Worm (Caenorhabditis elegans) whole organism, young adult: ENCODE measurements around the gene clec-231.

Source experiments
- F55B11.4 ChIP-seq: sonication (generic microtip); optimal IDR thresholded peaks from 2 replicates; lab custom pipeline; 2016; ENCODE audit warnings: missing compliant biosample characterization, missing genetic modification characterization, borderline replicate concordance; ENCODE audit not compliant: insufficient read depth
- ceh-91 ChIP-seq: fragments of 200-800 bp; sonication (Bioruptor generic); IDR thresholded peaks from 2 replicates; pipeline ENCODE4 v1.3.6; 2022; ENCODE audit warnings: missing genetic modification reagents, missing genetic modification characterization, missing compliant biosample characterization
- dox-1 ChIP-seq: fragments of 200-800 bp; sonication (Bioruptor generic); IDR thresholded peaks from 2 replicates; pipeline ENCODE4 v1.3.6; 2022; ENCODE audit warnings: missing genetic modification reagents, missing genetic modification characterization, missing compliant biosample characterization
- ets-4 ChIP-seq: fragments of 200-800 bp; sonication (Bioruptor generic); optimal IDR thresholded peaks from 2 replicates; lab custom pipeline; 2018; ENCODE audit warnings: mild to moderate bottlenecking, missing genetic modification characterization, missing compliant biosample characterization
- hmg-20 ChIP-seq: fragments of 200-800 bp; sonication (Bioruptor generic); IDR thresholded peaks from 2 replicates; pipeline ENCODE4 v1.3.6; 2022; ENCODE audit warnings: missing genetic modification reagents, missing genetic modification characterization, missing compliant biosample characterization
- lin-54 ChIP-seq: fragments of 200-800 bp; sonication (Bioruptor generic); optimal IDR thresholded peaks from 2 replicates; lab custom pipeline; 2018; ENCODE audit warnings: mild to moderate bottlenecking, missing genetic modification characterization, missing compliant biosample characterization
- nhr-120 ChIP-seq: fragments of 200-800 bp; sonication (Bioruptor generic); IDR thresholded peaks from 2 replicates; pipeline ENCODE4 v1.3.6; 2022; ENCODE audit warnings: missing genetic modification characterization, missing compliant biosample characterization
- rcor-1 ChIP-seq: fragments of 200-800 bp; sonication (Bioruptor generic); IDR thresholded peaks from 2 replicates; pipeline ENCODE4 v1.3.6; 2022; ENCODE audit warnings: missing genetic modification reagents, missing genetic modification characterization, missing compliant biosample characterization
- snpc-1.3 ChIP-seq: sonication (generic microtip); optimal IDR thresholded peaks from 2 replicates; lab custom pipeline; 2017; ENCODE audit warnings: missing genetic modification characterization, mild to moderate bottlenecking, missing compliant biosample characterization, antibody characterized with exemption, moderate library complexity, missing genotype, missing genetic modification reagents; ENCODE audit not compliant: insufficient read depth
- tlf-1 ChIP-seq: fragments of 200-800 bp; sonication (Bioruptor generic); optimal IDR thresholded peaks from 2 replicates; lab custom pipeline; 2018; ENCODE audit warnings: mild to moderate bottlenecking, missing genetic modification characterization, missing compliant biosample characterization
- unc-130 ChIP-seq: sonication (generic microtip); optimal IDR thresholded peaks from 2 replicates; lab custom pipeline; 2016; ENCODE audit warnings: missing genetic modification reagents, missing genetic modification characterization, missing compliant biosample characterization
- unc-62 ChIP-seq: fragments of 150-350 bp; optimal IDR thresholded peaks from 2 replicates; lab custom pipeline; 2014; ENCODE audit warnings: missing biosample characterization, missing genetic modification reagents, missing genetic modification characterization

DNA sequence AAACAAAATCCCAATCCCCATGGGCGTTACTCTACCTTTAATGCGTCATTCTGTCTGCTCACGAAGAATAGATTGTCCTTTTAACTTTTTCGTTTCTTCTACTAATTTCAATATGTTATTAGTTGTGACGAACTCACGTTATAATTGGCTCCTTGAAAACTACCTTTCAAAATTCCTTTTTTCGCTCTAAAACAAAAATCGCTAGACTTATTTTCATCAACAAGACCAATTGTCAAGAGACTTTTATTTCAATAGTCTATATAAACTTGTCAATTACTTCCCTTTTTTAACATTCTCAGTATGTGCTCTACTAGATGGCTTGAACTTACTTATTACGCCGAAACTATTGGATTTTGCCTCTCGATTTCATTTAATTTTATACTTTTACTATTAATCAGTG is 34.2 kb upstream of the clec-231 start, which contains the start of gene str-102:
- no peak for TF ChIP-seq dox-1 (GFP tag; lab: Robert Waterston, UW)
- no peak for TF ChIP-seq unc-62 (GFP tag; lab: Kevin White, UChicago)
- no peak for TF ChIP-seq nhr-120 (GFP tag; lab: Robert Waterston, UW)
- no peak for TF ChIP-seq lin-54 (GFP tag; lab: Kevin White, UChicago)
- no peak for TF ChIP-seq ets-4
- TF ChIP-seq F55B11.4 (tag; lab: Kevin White, UChicago) = no peak
- no peak for TF ChIP-seq snpc-1.3 (tag; lab: Kevin White, UChicago)
- TF ChIP-seq unc-130 = no peak
- TF ChIP-seq ceh-91 = no peak
- TF ChIP-seq hmg-20 = no peak
- no peak for TF ChIP-seq tlf-1 (GFP tag; lab: Kevin White, UChicago)
- TF ChIP-seq rcor-1 (GFP tag; lab: Robert Waterston, UW) = no peak
